Worm (Caenorhabditis elegans) whole organism, young adult: ENCODE measurements around the gene mmad-1.

Source experiments
- F37B4.10 ChIP-seq: fragments of 200-800 bp; sonication (Bioruptor generic); IDR thresholded peaks from 2 replicates; pipeline ENCODE4 v1.3.6; 2022; ENCODE audit warnings: missing genetic modification characterization, missing compliant biosample characterization
- F52B5.7 ChIP-seq: sonication (generic microtip); optimal IDR thresholded peaks from 2 replicates; lab custom pipeline; 2016; ENCODE audit warnings: mild to moderate bottlenecking, missing genetic modification characterization, missing compliant biosample characterization
- Y53G8AR.9 ChIP-seq: fragments of 200-800 bp; sonication (Bioruptor generic); conservative IDR thresholded peaks from 2 replicates; pipeline ENCODE4 v1.3.6; 2022; ENCODE audit warnings: missing genetic modification reagents, missing genetic modification characterization, missing compliant biosample characterization
- Y95B8A.8 ChIP-seq: fragments of 200-800 bp; sonication (Bioruptor generic); IDR thresholded peaks from 2 replicates; pipeline ENCODE4 v1.3.6; 2022; ENCODE audit warnings: missing genetic modification reagents, missing genetic modification characterization, missing compliant biosample characterization
- attf-5 ChIP-seq: fragments of 200-800 bp; sonication (Bioruptor generic); optimal IDR thresholded peaks from 2 replicates; lab custom pipeline; 2018; ENCODE audit warnings: mild to moderate bottlenecking, missing genetic modification characterization, missing compliant biosample characterization
- attf-6 ChIP-seq: fragments of 200-800 bp; sonication (Bioruptor generic); IDR thresholded peaks from 2 replicates; pipeline ENCODE4 v1.3.6; 2022; ENCODE audit warnings: missing genetic modification reagents, missing genetic modification characterization, missing compliant biosample characterization
- cebp-1 ChIP-seq, 2 experiments: fragments of 200-800 bp in 1 of 2; sonication (Bioruptor generic) in 1 of 2; sonication (generic microtip) in 1 of 2; IDR thresholded peaks in 1 of 2; optimal IDR thresholded peaks in 1 of 2; 2 replicates each; pipeline versions ENCODE4 v1.3.6 to Lab custom; 2017 to 2022; ENCODE audit warnings: missing compliant biosample characterization in 2 of 2, missing genetic modification characterization in 2 of 2, mild to moderate bottlenecking in 1 of 2, missing genetic modification reagents in 1 of 2, moderate library complexity in 1 of 2
- chd-7 ChIP-seq: sonication (generic microtip); optimal IDR thresholded peaks from 2 replicates; lab custom pipeline; 2016; ENCODE audit warnings: mild to moderate bottlenecking, missing genetic modification characterization, moderate library complexity, missing compliant biosample characterization
- dox-1 ChIP-seq: fragments of 200-800 bp; sonication (Bioruptor generic); IDR thresholded peaks from 2 replicates; pipeline ENCODE4 v1.3.6; 2022; ENCODE audit warnings: missing genetic modification reagents, missing genetic modification characterization, missing compliant biosample characterization
- dpff-1 ChIP-seq: sonication (generic microtip); optimal IDR thresholded peaks from 2 replicates; lab custom pipeline; 2017; ENCODE audit warnings: mild to moderate bottlenecking, missing genetic modification characterization, missing compliant biosample characterization
- ekl-4 ChIP-seq: fragments of 200-800 bp; sonication (Bioruptor generic); IDR thresholded peaks from 2 replicates; pipeline ENCODE4 v1.3.6; 2022; ENCODE audit warnings: missing genetic modification reagents, missing genetic modification characterization, missing compliant biosample characterization
- gei-17 ChIP-seq: fragments of 200-800 bp; sonication (Bioruptor generic); optimal IDR thresholded peaks from 2 replicates; lab custom pipeline; 2018; ENCODE audit warnings: mild to moderate bottlenecking, missing genetic modification characterization, missing compliant biosample characterization
- hmg-1.2 ChIP-seq: fragments of 200-800 bp; sonication (Bioruptor generic); IDR thresholded peaks from 2 replicates; pipeline ENCODE4 v1.3.6; 2022; ENCODE audit warnings: missing genetic modification reagents, missing genetic modification characterization, missing compliant biosample characterization
- hmg-20 ChIP-seq: fragments of 200-800 bp; sonication (Bioruptor generic); IDR thresholded peaks from 2 replicates; pipeline ENCODE4 v1.3.6; 2022; ENCODE audit warnings: missing genetic modification reagents, missing genetic modification characterization, missing compliant biosample characterization
- hsf-1 ChIP-seq: fragments of 200-800 bp; sonication (Bioruptor generic); IDR thresholded peaks from 2 replicates; pipeline ENCODE4 v1.3.6; 2022; ENCODE audit warnings: missing genetic modification reagents, missing genetic modification characterization, missing compliant biosample characterization
- let-607 ChIP-seq, 2 experiments: fragments of 200-800 bp in 1 of 2; sonication (Bioruptor generic) in 1 of 2; sonication (generic microtip) in 1 of 2; optimal IDR thresholded peaks; 2 replicates each; lab custom pipeline; 2016 to 2018; ENCODE audit warnings: mild to moderate bottlenecking in 2 of 2, missing compliant biosample characterization in 2 of 2, missing genetic modification characterization in 2 of 2, moderate library complexity in 2 of 2, missing genotype in 1 of 2
- lir-1 ChIP-seq: fragments of 200-800 bp; sonication (Bioruptor generic); conservative IDR thresholded peaks from 2 replicates; pipeline ENCODE4 v1.3.6; 2022; ENCODE audit warnings: missing genetic modification reagents, missing genetic modification characterization, missing compliant biosample characterization
- madf-3 ChIP-seq: fragments of 200-800 bp; sonication (Bioruptor generic); IDR thresholded peaks from 2 replicates; pipeline ENCODE4 v1.3.6; 2022; ENCODE audit warnings: missing genetic modification reagents, missing genetic modification characterization, missing compliant biosample characterization
- madf-6 ChIP-seq: fragments of 200-800 bp; sonication (Bioruptor generic); IDR thresholded peaks from 2 replicates; pipeline ENCODE4 v1.3.6; 2022; ENCODE audit warnings: missing genetic modification reagents, missing genetic modification characterization, missing compliant biosample characterization
- mcd-1 ChIP-seq: fragments of 200-800 bp; sonication (Bioruptor generic); IDR thresholded peaks from 2 replicates; pipeline ENCODE4 v1.3.6; 2022; ENCODE audit warnings: missing genetic modification reagents, missing genetic modification characterization, missing compliant biosample characterization
- nfya-2 ChIP-seq: fragments of 200-800 bp; sonication (Bioruptor generic); IDR thresholded peaks from 2 replicates; pipeline ENCODE4 v1.3.6; 2022; ENCODE audit warnings: missing genetic modification reagents, missing genetic modification characterization, missing compliant biosample characterization
- nhr-80 ChIP-seq: sonication (generic microtip); optimal IDR thresholded peaks from 2 replicates; lab custom pipeline; 2016; ENCODE audit warnings: missing genetic modification characterization, missing compliant biosample characterization
- nhr-90 ChIP-seq: sonication (generic microtip); optimal IDR thresholded peaks from 2 replicates; lab custom pipeline; 2016; ENCODE audit warnings: missing genotype, mild to moderate bottlenecking, missing genetic modification characterization, missing compliant biosample characterization
- pha-4 ChIP-seq: fragments of 150-350 bp; sonication (generic microtip); optimal IDR thresholded peaks from 2 replicates; lab custom pipeline; 2014; ENCODE audit warnings: missing biosample characterization, missing genetic modification reagents, missing genetic modification characterization
- snpc-1.1 ChIP-seq: sonication (generic microtip); optimal IDR thresholded peaks from 2 replicates; lab custom pipeline; 2017; ENCODE audit warnings: missing genetic modification characterization, mild to moderate bottlenecking, missing compliant biosample characterization, antibody characterized with exemption, moderate library complexity, missing genotype, missing genetic modification reagents; ENCODE audit not compliant: insufficient read depth
- tbp1 ChIP-seq: fragments of 200-800 bp; sonication (Bioruptor generic); optimal IDR thresholded peaks from 2 replicates; lab custom pipeline; 2018; ENCODE audit warnings: mild to moderate bottlenecking, missing genetic modification characterization, missing compliant biosample characterization
- unc-62 ChIP-seq: fragments of 150-350 bp; optimal IDR thresholded peaks from 2 replicates; lab custom pipeline; 2014; ENCODE audit warnings: missing biosample characterization, missing genetic modification reagents, missing genetic modification characterization
- ztf-3 ChIP-seq: fragments of 200-800 bp; sonication (Bioruptor generic); optimal IDR thresholded peaks from 2 replicates; lab custom pipeline; 2018; ENCODE audit warnings: mild to moderate bottlenecking, missing genetic modification characterization, missing compliant biosample characterization

The mmad-1 gene

ce11 chrIII:13528513-13529249 is 20.1 kb downstream of the mmad-1 start:
- TF ChIP-seq ztf-3 (GFP tag; lab: Kevin White, UChicago) (no peak), Y95B8A.8 (GFP tag; lab: Robert Waterston, UW) (peak; percentile 39; the same call in 1 of the 2 replicates), let-607 (tag; optimal IDR thresholded peaks at IDR 0.05; lab: Kevin White, UChicago) (peak; percentile 87 to 94), hsf-1 (no peak), attf-5 (GFP tag; lab: Kevin White, UChicago) (peak; percentile 11), hmg-1.2 (GFP tag; lab: Robert Waterston, UW) (0 out of 2 replicates have a peak, but pooled peaks have one; percentile 12), pha-4 (tag; lab: Kevin White, UChicago) (peak; percentile 36), unc-62 (peak; percentile 17), tbp1 (GFP tag; lab: Kevin White, UChicago) (peak; percentile 16), dox-1 (GFP tag; lab: Robert Waterston, UW) (peak; percentile 20; the same call in 1 of the 2 replicates), cebp-1 (GFP tag; IDR thresholded peaks at IDR 0.05; lab: Robert Waterston, UW) (no peak), cebp-1 (tag; optimal IDR thresholded peaks at IDR 0.05; lab: Kevin White, UChicago) (peak; percentile 33), nhr-80 (tag; lab: Kevin White, UChicago) (peak; percentile 92), gei-17 (GFP tag; lab: Kevin White, UChicago) (no peak), F52B5.7 (tag; lab: Kevin White, UChicago) (no peak)
- TF ChIP-seq, all 124 proteins: peak for 10

DNA sequence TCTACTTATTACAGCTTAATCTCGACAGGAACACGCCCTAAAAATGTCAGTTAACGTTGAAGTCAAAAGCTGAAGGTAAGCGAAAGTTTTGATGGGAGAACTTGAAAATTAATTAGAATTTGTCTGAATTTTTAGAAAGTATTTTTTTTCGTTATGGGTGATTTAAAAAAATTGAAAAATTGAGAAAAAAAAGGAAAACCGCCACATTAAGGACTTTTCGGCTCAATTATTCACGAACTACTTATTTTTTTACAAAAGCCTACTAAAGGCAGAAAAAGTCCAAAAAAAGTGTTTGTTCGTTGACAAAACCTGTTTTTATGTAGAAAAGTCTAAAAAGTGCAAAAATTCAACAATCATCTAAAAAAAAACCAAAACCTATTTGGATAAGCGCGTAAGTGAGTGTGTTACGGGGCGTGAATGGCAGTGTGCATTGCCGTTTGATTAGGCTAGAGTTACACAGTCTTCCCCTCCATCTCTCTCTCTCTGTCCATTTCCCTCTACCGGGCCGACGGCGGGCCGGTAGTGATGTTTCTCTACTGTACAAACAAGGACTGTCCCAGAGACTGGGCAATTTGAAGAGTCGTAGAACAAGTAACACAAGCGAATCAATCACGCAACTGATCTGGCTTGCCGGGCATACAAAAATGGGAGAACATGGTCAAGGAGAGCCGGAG is 21.2 kb downstream of the mmad-1 start, which contains the start of gene lron-13:
Gene lron-13 (plus strand): TSS at position 15 of the 674 bp plus-strand sequence.
- TF ChIP-seq madf-6 (GFP tag; lab: Robert Waterston, UW), result 0 out of 2 replicates have a peak, but pooled peaks have one; percentile 27
- no peak for TF ChIP-seq madf-3
- no peak for TF ChIP-seq ekl-4 (GFP tag; lab: Robert Waterston, UW)
- TF ChIP-seq Y53G8AR.9 (GFP tag; lab: Robert Waterston, UW), result 0 out of 2 replicates have a peak, but pooled peaks have one; percentile 48
- no peak for TF ChIP-seq cebp-1 (GFP tag; IDR thresholded peaks at IDR 0.05; lab: Robert Waterston, UW)
- TF ChIP-seq cebp-1 (tag; optimal IDR thresholded peaks at IDR 0.05; lab: Kevin White, UChicago), result peak; percentile 13
- 0 out of 2 replicates have a peak, but pooled peaks have one; percentile 20 for TF ChIP-seq F37B4.10 (GFP tag; lab: Robert Waterston, UW)
- peak; percentile 30; the same call in 1 of the 2 replicates for TF ChIP-seq hmg-1.2 (GFP tag; lab: Robert Waterston, UW)
- TF ChIP-seq chd-7 (tag; lab: Kevin White, UChicago), result peak; percentile 32
- TF ChIP-seq mcd-1 (GFP tag; lab: Robert Waterston, UW), result peak; percentile 49
- peak; percentile 74 for TF ChIP-seq nhr-80 (tag; lab: Kevin White, UChicago)
- 0 out of 2 replicates have a peak, but pooled peaks have one; percentile 28 for TF ChIP-seq attf-6
- peak; percentile 58 for TF ChIP-seq dox-1 (GFP tag; lab: Robert Waterston, UW)
- no peak for TF ChIP-seq hmg-20 (GFP tag; lab: Robert Waterston, UW)
- TF ChIP-seq, all 124 proteins: peak for 10

DNA sequence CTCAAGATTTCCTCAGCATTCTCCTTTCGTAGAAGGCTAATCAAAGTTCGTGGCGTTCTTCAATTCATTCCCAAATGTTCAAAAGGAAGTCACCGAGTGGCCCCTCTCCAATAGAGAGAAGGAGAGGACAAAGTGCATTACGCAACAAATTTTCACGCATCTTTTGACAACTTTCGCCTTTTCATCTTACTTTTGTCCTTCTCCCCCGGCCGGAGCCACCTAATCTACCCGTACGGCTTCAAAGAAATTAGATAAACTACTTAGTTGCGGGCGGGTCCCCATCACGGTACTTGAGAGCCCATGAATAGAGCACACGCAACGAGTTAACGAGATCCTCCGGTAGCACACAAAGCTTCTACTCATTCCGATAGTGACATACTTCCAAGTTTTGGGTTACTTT is 22.1 kb downstream of the mmad-1 start:
- TF ChIP-seq ekl-4 (GFP tag; lab: Robert Waterston, UW), result 0 out of 2 replicates have a peak, but pooled peaks have one; percentile 13
- TF ChIP-seq nfya-2, result no peak
- TF ChIP-seq lir-1 (GFP tag; lab: Robert Waterston, UW), result no peak
- TF ChIP-seq, all 124 proteins: peak for 1

ce11 chrIII:13526191-13526590 is 22.6 kb downstream of the mmad-1 start:
- TF ChIP-seq Y53G8AR.9 (GFP tag; lab: Robert Waterston, UW), result no peak
- TF ChIP-seq nhr-90 (tag; lab: Kevin White, UChicago), result no peak
- TF ChIP-seq tbp1 (GFP tag; lab: Kevin White, UChicago), result no peak
- TF ChIP-seq nhr-80 (tag; lab: Kevin White, UChicago), result peak; percentile 36
- TF ChIP-seq dpff-1 (tag; lab: Kevin White, UChicago), result no peak
- no peak for TF ChIP-seq snpc-1.1 (tag; lab: Kevin White, UChicago)
- TF ChIP-seq, all 124 proteins: peak for 1
